Worm (Caenorhabditis elegans): Measurements from ENCODE around the gene ocr-1.

Gene ocr-1

ce11 chrV:10807862-10808327 lies 43.7 kb downstream of the ocr-1 start, which contains the start of gene plrg-1 (continued):
- TF ChIP-seq nhr-111 (GFP tag; optimal IDR thresholded peaks at IDR 0.05) (no peak), unc-130 (GFP tag; optimal IDR thresholded peaks at IDR 0.05) (peak; percentile 88), daf-12 (tag; optimal IDR thresholded peaks at IDR 0.05) (no peak), T20F7.1 (GFP tag; optimal IDR thresholded peaks at IDR 0.05) (no peak), attf-4 (tag; optimal IDR thresholded peaks at IDR 0.05) (no peak), nhr-42 (GFP tag; IDR thresholded peaks at IDR 0.05) (peak; percentile 71; the same call in 1 of the 2 replicates), F26F4.8 (GFP tag; conservative IDR thresholded peaks at IDR 0.05) (no peak), nhr-6 (tag; optimal IDR thresholded peaks at IDR 0.05) (peak; percentile 87), ceh-82 (tag; optimal IDR thresholded peaks at IDR 0.05) (no peak), lir-3 (tag; optimal IDR thresholded peaks at IDR 0.05) (no peak), F49E8.2 (tag; optimal IDR thresholded peaks at IDR 0.05; ENCODE audit: borderline replicate concordance) (peak; percentile 59), ceh-32 (tag; optimal IDR thresholded peaks at IDR 0.05; ENCODE audit: poor library complexity) (no peak), snpc-4 (tag; optimal IDR thresholded peaks at IDR 0.05) (no peak), lsy-2 (tag; optimal IDR thresholded peaks at IDR 0.05) (peak; percentile 50 to 89), Y5F2A.4 (GFP tag; optimal IDR thresholded peaks at IDR 0.05) (no peak), ceh-62 (tag; optimal IDR thresholded peaks at IDR 0.05) (no peak), nhr-48 (tag; optimal IDR thresholded peaks at IDR 0.05) (peak; percentile 78), hmg-1.1 (GFP tag; IDR thresholded peaks at IDR 0.05) (peak; percentile 95), snpc-1.2 (GFP tag; IDR thresholded peaks at IDR 0.05) (peak; percentile 67; the same call in 1 of the 2 replicates), zip-11 (GFP tag; IDR thresholded peaks at IDR 0.05) (peak; percentile 63; the same call in 1 of the 2 replicates), ceh-28 (tag; optimal IDR thresholded peaks at IDR 0.05) (no peak), F37D6.2 (tag; optimal IDR thresholded peaks at IDR 0.05) (peak; percentile 62), dpl-1 (GFP tag; optimal IDR thresholded peaks at IDR 0.05) (peak; percentile 82), vab-7 (GFP tag; IDR thresholded peaks at IDR 0.05) (peak; percentile 88)

- TF ChIP-seq fkh-10 (GFP tag; optimal IDR thresholded peaks at IDR 0.05) (no peak), Y105C5A.15 (GFP tag; IDR thresholded peaks at IDR 0.05) (no peak), daf-12 (tag; optimal IDR thresholded peaks at IDR 0.05) (no peak), Y5F2A.4 (GFP tag; optimal IDR thresholded peaks at IDR 0.05) (no peak), zip-11 (GFP tag; IDR thresholded peaks at IDR 0.05) (no peak), zfp-3 (GFP tag; conservative IDR thresholded peaks at IDR 0.05) (no peak), pha-4 (GFP tag; IDR thresholded peaks at IDR 0.05) (no peak), pha-4 (tag; optimal IDR thresholded peaks at IDR 0.05) (no peak), jun-1 (tag; optimal IDR thresholded peaks at IDR 0.05) (no peak), lim-7 (GFP tag; IDR thresholded peaks at IDR 0.05) (no peak), fos-1 (tag; optimal IDR thresholded peaks at IDR 0.05) (no peak), rbr-2 (tag; optimal IDR thresholded peaks at IDR 0.05) (no peak), dve-1 (tag; optimal IDR thresholded peaks at IDR 0.05; ENCODE audit: insufficient read depth) (no peak)
These were observed 47.6 kb downstream of the ocr-1 start, which contains the start of gene C29A12.22 for ce11 chrV:10811763-10812162. TSS of gene C29A12.22 (plus strand) at chrV:10812063.

ce11 chrV:10813425-10814156 lies 49.4 kb downstream of the ocr-1 start, which contains the start of the genes C29A12.1 and lig-1:
TSS of gene C29A12.1 (minus strand) at chrV:10813487.
TSS of gene lig-1 (plus strand) at chrV:10814106.
- TF ChIP-seq ceh-44 (GFP tag; IDR thresholded peaks at IDR 0.05) (no peak), lin-38 (GFP tag; IDR thresholded peaks at IDR 0.05) (peak; percentile 86), Y48G9A.11 (GFP tag; IDR thresholded peaks at IDR 0.05) (peak; percentile 44; the same call in 1 of the 2 replicates), unc-130 (GFP tag; optimal IDR thresholded peaks at IDR 0.05) (peak; percentile 37), nhr-42 (GFP tag; IDR thresholded peaks at IDR 0.05) (no peak), T20F7.1 (GFP tag; optimal IDR thresholded peaks at IDR 0.05) (no peak), rbr-2 (tag; optimal IDR thresholded peaks at IDR 0.05) (no peak), lim-7 (GFP tag; IDR thresholded peaks at IDR 0.05) (no peak), nhr-76 (tag; optimal IDR thresholded peaks at IDR 0.05) (no peak), daf-19 (GFP tag; conservative IDR thresholded peaks at IDR 0.05) (no peak), hlh-30 (tag; optimal IDR thresholded peaks at IDR 0.05; ENCODE audit: insufficient read depth) (peak; percentile 61), nhr-6 (tag; optimal IDR thresholded peaks at IDR 0.05) (peak; percentile 63), lin-13 (GFP tag; optimal IDR thresholded peaks at IDR 0.05) (no peak), mes-2 (tag; optimal IDR thresholded peaks at IDR 0.05; ENCODE audit: poor library complexity, severe bottlenecking) (peak; percentile 66), fos-1 (tag; optimal IDR thresholded peaks at IDR 0.05) (no peak), nhr-10 (tag; optimal IDR thresholded peaks at IDR 0.05) (no peak), dpl-1 (GFP tag; optimal IDR thresholded peaks at IDR 0.05) (peak; percentile 57), F49E8.2 (tag; optimal IDR thresholded peaks at IDR 0.05; ENCODE audit: borderline replicate concordance) (peak; percentile 72), lin-15B (tag; optimal IDR thresholded peaks at IDR 0.05) (no peak)
